Worm (Caenorhabditis elegans) whole organism, young adult: Measurements from ENCODE around the gene ahsa-1.

ENCODE experiments used
- Y53F4B.3 ChIP-seq: fragments of 200-800 bp; sonication (Bioruptor generic); IDR thresholded peaks from 2 replicates; pipeline ENCODE4 v1.3.6; 2022; ENCODE audit warnings: missing genetic modification reagents, missing genetic modification characterization, missing compliant biosample characterization
- dpff-1 ChIP-seq: sonication (generic microtip); optimal IDR thresholded peaks from 2 replicates; lab custom pipeline; 2017; ENCODE audit warnings: mild to moderate bottlenecking, missing genetic modification characterization, missing compliant biosample characterization
- nhr-27 ChIP-seq: fragments of 200-800 bp; sonication (Bioruptor generic); optimal IDR thresholded peaks from 2 replicates; lab custom pipeline; 2018; ENCODE audit warnings: mild to moderate bottlenecking, missing genetic modification characterization, moderate library complexity, missing compliant biosample characterization

DNA sequence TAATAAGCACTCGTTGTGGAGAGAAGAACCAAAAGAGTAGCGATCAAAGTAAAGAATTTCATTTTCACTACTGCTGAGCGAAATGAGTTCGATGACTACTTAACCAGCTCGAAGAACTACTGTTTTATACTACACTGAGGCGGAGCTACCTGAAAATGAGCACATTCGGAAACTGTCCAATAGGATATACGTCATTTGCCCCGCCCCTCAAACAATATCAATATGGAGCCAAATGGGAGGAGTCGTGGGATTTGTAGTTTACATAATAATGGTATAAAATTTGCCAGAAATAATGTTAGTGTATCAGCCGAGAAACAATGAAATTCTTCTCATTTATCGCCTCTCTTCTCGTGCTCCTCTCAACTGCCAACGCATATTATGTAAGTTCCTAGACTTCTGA lies 4.3 kb upstream of the ahsa-1 start, which contains the start of the genes C01G10.5 and C01G10.4:
- TF ChIP-seq dpff-1 (tag; lab: Kevin White, UChicago) (no peak), Y53F4B.3 (GFP tag; lab: Robert Waterston, UW) (no peak), nhr-27 (tag; lab: Kevin White, UChicago) (no peak)
